Fruit fly (Drosophila melanogaster) whole organism, embryonic: Measurements from ENCODE around the gene CG32170.

Source experiments
- Adf1 ChIP-seq: fragments of 200-800 bp; sonication (Bioruptor generic); IDR thresholded peaks from 2 replicates; pipeline ENCODE4 v1.3.6; 2022; ENCODE audit warnings: missing biosample characterization, missing genetic modification characterization
- Awh ChIP-seq: fragments of 200-800 bp; sonication (Bioruptor generic); IDR thresholded peaks from 2 replicates; pipeline ENCODE4, ENCODE4 v1.3.6; 2022; ENCODE audit warnings: missing biosample characterization, missing genetic modification characterization
- B-H1 ChIP-seq: fragments of 200-800 bp; sonication (Bioruptor generic); IDR thresholded peaks from 3 replicates; pipeline ENCODE4 v1.3.6; 2022; ENCODE audit warnings: missing biosample characterization, missing genetic modification characterization
- Bteb2 ChIP-seq: fragments of 200-800 bp; sonication (Bioruptor generic); optimal IDR thresholded peaks from 2 replicates; lab custom pipeline; 2016; ENCODE audit warnings: missing biosample characterization, missing genetic modification characterization
- CG12744 ChIP-seq: fragments of 200-800 bp; sonication (Bioruptor generic); optimal IDR thresholded peaks from 2 replicates; lab custom pipeline; 2016; ENCODE audit warnings: missing biosample characterization, missing genetic modification characterization
- CG13123 ChIP-seq: fragments of 200-800 bp; sonication (Bioruptor generic); optimal IDR thresholded peaks from 2 replicates; lab custom pipeline; 2016; ENCODE audit warnings: missing biosample characterization, missing genetic modification characterization
- CG13424 ChIP-seq: fragments of 200-800 bp; sonication (Bioruptor generic); optimal IDR thresholded peaks from 2 replicates; lab custom pipeline; 2019; ENCODE audit warnings: missing biosample characterization, mild to moderate bottlenecking, missing genetic modification characterization, moderate library complexity
- CG15601 ChIP-seq: fragments of 200-800 bp; sonication (Bioruptor generic); optimal IDR thresholded peaks from 3 replicates; lab custom pipeline; 2019; ENCODE audit warnings: missing biosample characterization, mild to moderate bottlenecking, missing genetic modification characterization, moderate library complexity
- CG15696 ChIP-seq: fragments of 200-800 bp; sonication (Bioruptor generic); optimal IDR thresholded peaks from 2 replicates; lab custom pipeline; 2019; ENCODE audit warnings: missing biosample characterization, mild to moderate bottlenecking, missing genetic modification characterization, moderate library complexity
- CG16813 ChIP-seq: fragments of 200-800 bp; sonication (Bioruptor generic); IDR thresholded peaks from 3 replicates; pipeline ENCODE4 v1.3.6; 2022; ENCODE audit warnings: missing biosample characterization, missing genetic modification characterization; ENCODE audit not compliant: partially characterized antibody
- CG17328 ChIP-seq: fragments of 200-800 bp; sonication (Bioruptor generic); IDR thresholded peaks from 2 replicates; pipeline ENCODE4 v1.3.6; 2022; ENCODE audit warnings: missing biosample characterization, missing genetic modification characterization
- CG17359 ChIP-seq: fragments of 200-800 bp; sonication (Bioruptor generic); optimal IDR thresholded peaks from 3 replicates; lab custom pipeline; 2018; ENCODE audit warnings: missing biosample characterization, mild to moderate bottlenecking, missing genetic modification characterization, moderate library complexity
- CG17829 ChIP-seq: fragments of 200-800 bp; optimal IDR thresholded peaks from 2 replicates; lab custom pipeline; 2019; ENCODE audit warnings: missing biosample characterization, mild to moderate bottlenecking, missing genetic modification characterization, moderate library complexity
- CG30020 ChIP-seq: fragments of 200-800 bp; optimal IDR thresholded peaks from 2 replicates; lab custom pipeline; 2019; ENCODE audit warnings: missing biosample characterization, mild to moderate bottlenecking, missing genetic modification characterization, moderate library complexity
- CG32772 ChIP-seq: fragments of 200-800 bp; sonication (Bioruptor generic); IDR thresholded peaks from 2 replicates; pipeline ENCODE4 v1.3.6; 2022; ENCODE audit warnings: missing biosample characterization, missing genetic modification characterization
- CG33213 ChIP-seq: fragments of 200-800 bp; sonication (Bioruptor generic); optimal IDR thresholded peaks from 3 replicates; lab custom pipeline; 2016; ENCODE audit warnings: missing biosample characterization, missing genetic modification characterization
- CG6175 ChIP-seq: fragments of 200-800 bp; sonication (Bioruptor generic); IDR thresholded peaks from 3 replicates; pipeline ENCODE4 v1.3.6; 2022; ENCODE audit warnings: missing biosample characterization, missing genetic modification characterization
- CG6272 ChIP-seq: fragments of 200-800 bp; sonication (Bioruptor generic); IDR thresholded peaks from 2 replicates; pipeline ENCODE4 v1.3.6; 2022; ENCODE audit warnings: missing biosample characterization, missing genetic modification characterization
- CG6689 ChIP-seq: fragments of 200-800 bp; sonication (Bioruptor generic); IDR thresholded peaks from 2 replicates; pipeline ENCODE4 v1.3.6; 2022; ENCODE audit warnings: missing biosample characterization, missing genetic modification characterization
- CG7987 ChIP-seq: fragments of 200-800 bp; sonication (Bioruptor generic); optimal IDR thresholded peaks from 2 replicates; lab custom pipeline; 2018; ENCODE audit warnings: missing biosample characterization, mild to moderate bottlenecking, missing genetic modification characterization, moderate library complexity
- D19B ChIP-seq: fragments of 200-800 bp; sonication (Bioruptor generic); optimal IDR thresholded peaks from 2 replicates; lab custom pipeline; 2017; ENCODE audit warnings: missing biosample characterization, mild to moderate bottlenecking, missing genetic modification characterization
- Dbx ChIP-seq: fragments of 200-800 bp; sonication (Bioruptor generic); IDR thresholded peaks from 3 replicates; pipeline ENCODE4 v1.3.6; 2022; ENCODE audit warnings: missing biosample characterization, missing genetic modification characterization
- H15 ChIP-seq: fragments of 200-800 bp; sonication (Bioruptor generic); IDR thresholded peaks from 3 replicates; pipeline ENCODE4 v1.3.6; 2022; ENCODE audit warnings: missing biosample characterization, missing genetic modification characterization
- HHEX ChIP-seq: fragments of 200-800 bp; sonication (Bioruptor generic); optimal IDR thresholded peaks from 3 replicates; lab custom pipeline; 2017; ENCODE audit warnings: missing biosample characterization, mild to moderate bottlenecking, missing genetic modification characterization, missing genetic modification reagents
- MESR4 ChIP-seq: fragments of 200-800 bp; sonication (Bioruptor generic); optimal IDR thresholded peaks from 2 replicates; lab custom pipeline; 2018; ENCODE audit warnings: missing biosample characterization, mild to moderate bottlenecking, missing genetic modification characterization, moderate library complexity
- Ptx1 ChIP-seq: fragments of 200-800 bp; sonication (Bioruptor generic); IDR thresholded peaks from 2 replicates; pipeline ENCODE4 v1.3.6; 2022; ENCODE audit warnings: missing biosample characterization, missing genetic modification characterization
- Six4 ChIP-seq: fragments of 200-800 bp; sonication (Bioruptor generic); optimal IDR thresholded peaks from 2 replicates; lab custom pipeline; 2016; ENCODE audit warnings: missing biosample characterization, missing genetic modification characterization
- Sry-δ ChIP-seq: fragments of 200-800 bp; sonication (Bioruptor generic); optimal IDR thresholded peaks from 2 replicates; lab custom pipeline; 2016; ENCODE audit warnings: missing biosample characterization, missing genetic modification characterization
- YL-1 ChIP-seq: fragments of 200-800 bp; sonication (Bioruptor generic); optimal IDR thresholded peaks from 3 replicates; lab custom pipeline; 2017; ENCODE audit warnings: missing biosample characterization, mild to moderate bottlenecking, missing genetic modification characterization
- amos ChIP-seq: fragments of 200-800 bp; sonication (Bioruptor generic); IDR thresholded peaks from 2 replicates; pipeline ENCODE4 v1.3.6; 2022; ENCODE audit warnings: missing biosample characterization, missing genetic modification characterization; ENCODE audit not compliant: partially characterized antibody
- ase ChIP-seq: fragments of 200-800 bp; sonication (Bioruptor generic); IDR thresholded peaks from 3 replicates; pipeline ENCODE4 v1.3.6; 2022; ENCODE audit warnings: missing biosample characterization, missing genetic modification characterization
- bbx ChIP-seq: fragments of 200-800 bp; sonication (Bioruptor generic); IDR thresholded peaks from 2 replicates; pipeline ENCODE4 v1.3.6; 2022; ENCODE audit warnings: missing biosample characterization, missing genetic modification characterization; ENCODE audit not compliant: partially characterized antibody
- cwo ChIP-seq: fragments of 200-800 bp; sonication (Bioruptor generic); optimal IDR thresholded peaks from 3 replicates; lab custom pipeline; 2017; ENCODE audit warnings: missing biosample characterization, missing genetic modification characterization, mild to moderate bottlenecking, moderate library complexity, missing genetic modification reagents
- emc ChIP-seq: fragments of 200-800 bp; sonication (Bioruptor generic); optimal IDR thresholded peaks from 2 replicates; lab custom pipeline; 2016; ENCODE audit warnings: missing biosample characterization, missing genetic modification characterization
- grn ChIP-seq: fragments of 200-800 bp; sonication (Bioruptor generic); optimal IDR thresholded peaks from 3 replicates; lab custom pipeline; 2017; ENCODE audit warnings: missing biosample characterization, missing genetic modification characterization
- gsb ChIP-seq: fragments of 200-800 bp; sonication (Bioruptor generic); IDR thresholded peaks from 2 replicates; pipeline ENCODE4 v1.3.6; 2022; ENCODE audit warnings: missing biosample characterization, missing genetic modification characterization
- h ChIP-seq: fragments of >200 bp; optimal IDR thresholded peaks from 2 replicates; lab custom pipeline; 2017
- hth ChIP-seq: fragments of >200 bp; optimal IDR thresholded peaks from 2 replicates; lab custom pipeline; 2017; ENCODE audit warnings: inconsistent platforms
- jumu ChIP-seq: fragments of 200-800 bp; sonication (Bioruptor generic); optimal IDR thresholded peaks from 3 replicates; lab custom pipeline; 2016; ENCODE audit warnings: missing biosample characterization, missing genetic modification characterization
- lbe ChIP-seq: fragments of 200-800 bp; sonication (Bioruptor generic); optimal IDR thresholded peaks from 2 replicates; lab custom pipeline; 2016; ENCODE audit warnings: missing biosample characterization, mild to moderate bottlenecking, missing genetic modification characterization
- mam ChIP-seq: fragments of 200-800 bp; sonication (Bioruptor generic); optimal IDR thresholded peaks from 3 replicates; lab custom pipeline; 2016; ENCODE audit warnings: missing biosample characterization, missing genetic modification characterization
- onecut ChIP-seq: fragments of 200-800 bp; sonication (Bioruptor generic); IDR thresholded peaks from 2 replicates; pipeline ENCODE4 v1.3.6; 2022; ENCODE audit warnings: missing biosample characterization, missing genetic modification characterization
- org-1 ChIP-seq: fragments of 200-800 bp; sonication (Bioruptor generic); optimal IDR thresholded peaks from 2 replicates; lab custom pipeline; 2017; ENCODE audit warnings: missing biosample characterization, missing genetic modification characterization
- sd ChIP-seq: fragments of 200-800 bp; sonication (Bioruptor generic); optimal IDR thresholded peaks from 3 replicates; lab custom pipeline; 2018; ENCODE audit warnings: missing biosample characterization, mild to moderate bottlenecking, missing genetic modification characterization, moderate library complexity
- slou ChIP-seq: fragments of 200-800 bp; sonication (Bioruptor generic); optimal IDR thresholded peaks from 3 replicates; lab custom pipeline; 2016; ENCODE audit warnings: missing biosample characterization, missing genetic modification characterization
- unc-4 ChIP-seq: fragments of 200-800 bp; sonication (Bioruptor generic); IDR thresholded peaks from 2 replicates; pipeline ENCODE4 v1.3.6; 2022; ENCODE audit warnings: missing biosample characterization, missing genetic modification characterization; ENCODE audit not compliant: partially characterized antibody

The CG32170 gene

dm6 chr3L:16845607-16846277 is 31.4 kb upstream of the CG32170 start, which contains the start of gene CG32161 (continued):
- TF ChIP-seq HHEX (GFP tag; lab: Kevin White, UChicago) (no peak), CG17328 (GFP tag; lab: Robert Waterston, UW) (no peak), jumu (no peak), CG6689 (GFP tag; lab: Robert Waterston, UW) (no peak), H15 (GFP tag; lab: Robert Waterston, UW) (no peak), cwo (GFP tag; lab: Kevin White, UChicago) (no peak), grn (GFP tag; lab: Kevin White, UChicago) (no peak), CG13123 (no peak), onecut (GFP tag; lab: Robert Waterston, UW) (peak; percentile 9; the same call in 1 of the 2 replicates), Six4 (GFP tag; lab: Kevin White, UChicago) (no peak)

dm6 chr3L:16851566-16851965 is 25.5 kb upstream of the CG32170 start:
- 0 out of 2 replicates have a peak, but pooled peaks have one; percentile 15 for TF ChIP-seq gsb (GFP tag; lab: Robert Waterston, UW)
- TF ChIP-seq CG6175 (GFP tag; lab: Robert Waterston, UW), result no peak
- TF ChIP-seq, all 482 proteins: peak for 1

dm6 chr3L:16853533-16854386 is 23.3 kb upstream of the CG32170 start, which contains the start of gene sina:
TSS of gene sina (plus strand) at chr3L:16853751.
- TF ChIP-seq bbx (GFP tag; lab: Robert Waterston, UW) (peak; percentile 90), ase (GFP tag; lab: Robert Waterston, UW) (no peak), hth (lab: Kevin White, UChicago) (no peak), CG33213 (peak; percentile 61), CG7987 (GFP tag; lab: Kevin White, UChicago) (peak; percentile 26), Awh (no peak), sd (tag; lab: Kevin White, UChicago) (no peak), CG32772 (GFP tag; lab: Robert Waterston, UW) (no peak), YL-1 (GFP tag; lab: Kevin White, UChicago) (peak; percentile 78), unc-4 (GFP tag; lab: Robert Waterston, UW) (peak; percentile 76), B-H1 (GFP tag; lab: Robert Waterston, UW) (no peak), emc (GFP tag; lab: Kevin White, UChicago) (no peak), CG13424 (tag; lab: Kevin White, UChicago) (peak; percentile 35), lbe (GFP tag; lab: Kevin White, UChicago) (peak; percentile 11), mam (peak; percentile 16), CG15696 (peak; percentile 18), amos (peak; percentile 82), h (lab: Kevin White, UChicago) (no peak), CG17359 (tag; lab: Kevin White, UChicago) (no peak), CG6272 (peak; percentile 16; the same call in 1 of the 2 replicates), D19B (GFP tag; lab: Kevin White, UChicago) (no peak), Dbx (GFP tag; lab: Robert Waterston, UW) (peak; percentile 41; the same call in 1 of the 3 replicates), CG12744 (GFP tag; lab: Kevin White, UChicago) (peak; percentile 4), Ptx1 (no peak), Adf1 (no peak), CG15601 (tag; lab: Kevin White, UChicago) (peak; percentile 22), MESR4 (GFP tag; lab: Kevin White, UChicago) (peak; percentile 83), Sry-δ (GFP tag; lab: Kevin White, UChicago) (peak; percentile 91), CG30020 (tag; lab: Kevin White, UChicago) (peak; percentile 85), slou (GFP tag; lab: Kevin White, UChicago) (peak; percentile 10), org-1 (GFP tag; lab: Kevin White, UChicago) (no peak), CG17829 (peak; percentile 72), CG16813 (GFP tag; lab: Robert Waterston, UW) (peak; percentile 83), Bteb2 (GFP tag; lab: Kevin White, UChicago) (no peak)
